Worm (Caenorhabditis elegans) whole organism, midembryonic: Measurements from ENCODE around the gene Y60A9.1.

Experiments used
- klf-2 ChIP-seq: fragments of 200-800 bp; sonication (Bioruptor generic); conservative IDR thresholded peaks from 2 replicates; pipeline ENCODE4 v1.3.6; 2022; ENCODE audit warnings: missing genetic modification reagents, missing genetic modification characterization, missing compliant biosample characterization
- med-1 ChIP-seq: sonication (generic microtip); optimal IDR thresholded peaks from 2 replicates; lab custom pipeline; 2017; ENCODE audit warnings: missing genetic modification characterization, mild to moderate bottlenecking, missing compliant biosample characterization, antibody characterized with exemption, missing genetic modification reagents; ENCODE audit not compliant: insufficient read depth
- ref-1 ChIP-seq: fragments of 200-800 bp; sonication (Bioruptor generic); conservative IDR thresholded peaks from 2 replicates; pipeline ENCODE4 v1.3.6; 2022; ENCODE audit warnings: missing genetic modification reagents, missing genetic modification characterization, missing compliant biosample characterization
- tab-1 ChIP-seq: fragments of 200-800 bp; sonication (Bioruptor generic); IDR thresholded peaks from 2 replicates; pipeline ENCODE4 v1.3.6; 2022; ENCODE audit warnings: missing genetic modification characterization, missing compliant biosample characterization
- ztf-23 ChIP-seq: fragments of 200-800 bp; sonication (Bioruptor generic); IDR thresholded peaks from 2 replicates; pipeline ENCODE4 v1.3.6; 2022; ENCODE audit warnings: missing genetic modification reagents, missing genetic modification characterization, missing compliant biosample characterization
- ztf-29 ChIP-seq: fragments of 200-800 bp; sonication (Bioruptor generic); IDR thresholded peaks from 2 replicates; pipeline ENCODE4 v1.3.6; 2022; ENCODE audit warnings: missing genetic modification reagents, missing genetic modification characterization, missing compliant biosample characterization

DNA sequence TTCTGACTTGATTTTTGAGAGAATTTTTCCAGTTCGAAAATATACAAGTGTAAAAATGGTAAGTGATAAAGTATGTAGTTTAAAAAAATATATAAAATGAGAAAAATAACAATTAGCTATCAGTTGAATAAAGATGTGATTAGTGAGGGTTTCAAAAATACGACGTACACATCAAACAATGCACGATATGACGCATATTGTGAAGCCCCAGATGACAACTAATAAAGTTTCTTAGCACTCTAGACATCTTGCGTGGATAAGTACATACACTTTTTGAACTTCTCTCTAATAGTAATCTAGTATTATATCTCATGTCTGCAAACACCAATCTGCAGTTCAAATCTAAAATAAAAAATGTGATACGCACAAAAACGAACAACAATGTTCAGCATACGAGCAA is 35.3 kb upstream of the Y60A9.1 start:
- TF ChIP-seq ztf-29 (GFP tag; lab: Robert Waterston, UW) (no peak), med-1 (no peak), tab-1 (GFP tag; lab: Robert Waterston, UW) (no peak), ref-1 (no peak), klf-2 (GFP tag; lab: Robert Waterston, UW) (no peak), ztf-23 (GFP tag; lab: Robert Waterston, UW) (no peak)
